5 worm cellular contexts compared by ENCODE assay signal in genomic region chrIII:5769726-5770235, ce11.
TF ChIP-seq lines count a peak whose summit lies in the region.

Gene cutl-23, plus strand, starts transcription at chrIII:5770185.

TF ChIP-seq in whole organism, L1 larva, 84 proteins besides CTCF, POLR2A, EP300 and RAD21 (continues in another document):
- TF ChIP-seq lin-35 (GFP tag; optimal IDR thresholded peaks at IDR 0.05; lab: Kevin White, UChicago) (peak; percentile 12 to 40), C16A3.4 (tag; optimal IDR thresholded peaks at IDR 0.05; lab: Kevin White, UChicago) (no peak), ets-5 (GFP tag; IDR thresholded peaks at IDR 0.05; lab: Robert Waterston, UW) (no peak), nhr-90 (tag; optimal IDR thresholded peaks at IDR 0.05; lab: Kevin White, UChicago; ENCODE audit: poor library complexity) (peak; percentile 35), egl-13 (tag; optimal IDR thresholded peaks at IDR 0.05; lab: Kevin White, UChicago) (no peak), lir-3 (tag; optimal IDR thresholded peaks at IDR 0.05; lab: Kevin White, UChicago; ENCODE audit: poor library complexity) (no peak), isw-1 (GFP tag; IDR thresholded peaks at IDR 0.05; lab: Robert Waterston, UW) (no peak), zip-4 (GFP tag; optimal IDR thresholded peaks at IDR 0.05; lab: Kevin White, UChicago) (no peak), grh-1 (GFP tag; IDR thresholded peaks at IDR 0.05; lab: Robert Waterston, UW) (no peak), nhr-84 (tag; optimal IDR thresholded peaks at IDR 0.05; lab: Kevin White, UChicago) (no peak), rnt-1 (tag; optimal IDR thresholded peaks at IDR 0.05; lab: Kevin White, UChicago) (peak; percentile 32), efl-1 (optimal IDR thresholded peaks at IDR 0.05; lab: Kevin White, UChicago) (peak in 1 of 2 experiments; percentile 12), efl-1 (GFP tag; optimal IDR thresholded peaks at IDR 0.05 in 1 of 2; lab: Kevin White, UChicago) (peak in 1 of 2 experiments; percentile 94), elt-3 (tag; optimal IDR thresholded peaks at IDR 0.05; lab: Kevin White, UChicago) (no peak), swsn-7 (tag; optimal IDR thresholded peaks at IDR 0.05; lab: Kevin White, UChicago) (peak; percentile 8), mep-1 (tag; optimal IDR thresholded peaks at IDR 0.05; lab: Kevin White, UChicago) (no peak), ama-1 (optimal IDR thresholded peaks at IDR 0.05; lab: Kevin White, UChicago) (no peak), nhr-76 (tag; optimal IDR thresholded peaks at IDR 0.05; lab: Kevin White, UChicago) (no peak), pax-3 (tag; optimal IDR thresholded peaks at IDR 0.05; lab: Kevin White, UChicago) (no peak)

TF ChIP-seq in whole organism, L3 larva, 47 proteins besides CTCF, POLR2A, EP300 and RAD21:
- TF ChIP-seq ceh-82 (tag; optimal IDR thresholded peaks at IDR 0.05; lab: Kevin White, UChicago) (no peak), nhr-25 (tag; optimal IDR thresholded peaks at IDR 0.05; lab: Kevin White, UChicago) (peak; percentile 14), nhr-43 (tag; optimal IDR thresholded peaks at IDR 0.05; lab: Kevin White, UChicago; ENCODE audit: poor library complexity, severe bottlenecking) (peak; percentile 22), nfya-1 (tag; optimal IDR thresholded peaks at IDR 0.05; lab: Kevin White, UChicago; ENCODE audit: insufficient read depth) (peak; percentile 14), elt-2 (tag; optimal IDR thresholded peaks at IDR 0.05; lab: Kevin White, UChicago) (peak; percentile 7), lsy-12 (tag; optimal IDR thresholded peaks at IDR 0.05; lab: Kevin White, UChicago) (peak; percentile 28)

TF ChIP-seq in whole organism, early embryonic, 17 proteins besides CTCF, POLR2A, EP300 and RAD21:
- no peak for TF ChIP-seq pes-1 (GFP tag; IDR thresholded peaks at IDR 0.05; lab: Robert Waterston, UW)
- peak; percentile 55 for TF ChIP-seq hmg-4 (GFP tag; optimal IDR thresholded peaks at IDR 0.05; lab: Kevin White, UChicago)
- TF ChIP-seq ceh-13 (GFP tag; optimal IDR thresholded peaks at IDR 0.05; lab: Kevin White, UChicago), result no peak
- peak; percentile 59; the same call in 1 of the 2 replicates for TF ChIP-seq flt-1 (GFP tag; IDR thresholded peaks at IDR 0.05; lab: Robert Waterston, UW)
- peak; percentile 41; the same call in 1 of the 2 replicates for TF ChIP-seq tbx-37 (GFP tag; conservative IDR thresholded peaks at IDR 0.05; lab: Robert Waterston, UW)
- TF ChIP-seq scrt-1 (GFP tag; IDR thresholded peaks at IDR 0.05; lab: Robert Waterston, UW), result peak; percentile 52; the same call in 1 of the 2 replicates
- 0 out of 2 replicates have a peak, but pooled peaks have one; percentile 63 for TF ChIP-seq sea-1 (GFP tag; conservative IDR thresholded peaks at IDR 0.05; lab: Robert Waterston, UW)
- TF ChIP-seq hnd-1 (tag; optimal IDR thresholded peaks at IDR 0.05; lab: Kevin White, UChicago), result peak; percentile 26
- no peak for TF ChIP-seq tra-4 (tag; optimal IDR thresholded peaks at IDR 0.05; lab: Kevin White, UChicago)
- TF ChIP-seq ceh-36 (tag; optimal IDR thresholded peaks at IDR 0.05; lab: Kevin White, UChicago), result peak; percentile 15
- TF ChIP-seq F13C5.2 (tag; optimal IDR thresholded peaks at IDR 0.05; lab: Kevin White, UChicago), result peak; percentile 60

TF ChIP-seq in whole organism, midembryonic, 9 proteins besides CTCF, POLR2A, EP300 and RAD21:
- TF ChIP-seq med-1 (GFP tag; optimal IDR thresholded peaks at IDR 0.05; lab: Kevin White, UChicago; ENCODE audit: insufficient read depth) (no peak), ztf-29 (GFP tag; IDR thresholded peaks at IDR 0.05; lab: Robert Waterston, UW) (0 out of 2 replicates have a peak, but pooled peaks have one; percentile 42), ztf-23 (GFP tag; IDR thresholded peaks at IDR 0.05; lab: Robert Waterston, UW) (peak; percentile 73; the same call in 1 of the 2 replicates), tab-1 (GFP tag; IDR thresholded peaks at IDR 0.05; lab: Robert Waterston, UW) (peak; percentile 80; the same call in 1 of the 2 replicates), cog-1 (tag; optimal IDR thresholded peaks at IDR 0.05; lab: Kevin White, UChicago) (peak; percentile 11), flt-1 (GFP tag; IDR thresholded peaks at IDR 0.05; lab: Robert Waterston, UW) (peak; percentile 76), ref-1 (GFP tag; conservative IDR thresholded peaks at IDR 0.05; lab: Robert Waterston, UW) (no peak)
TF ChIP-seq in whole organism, midembryonic: peak in this region for 5.

TF ChIP-seq in whole organism, young adult, 124 proteins besides CTCF, POLR2A, EP300 and RAD21 (continues in another document):
- peak; percentile 67 for TF ChIP-seq hmg-1.2 (GFP tag; IDR thresholded peaks at IDR 0.05; lab: Robert Waterston, UW)
- TF ChIP-seq nhr-80 (tag; optimal IDR thresholded peaks at IDR 0.05; lab: Kevin White, UChicago), result no peak
- no peak for TF ChIP-seq sptf-2 (GFP tag; optimal IDR thresholded peaks at IDR 0.05; lab: Kevin White, UChicago)
- peak; percentile 94 for TF ChIP-seq him-1 (tag; optimal IDR thresholded peaks at IDR 0.05; lab: Kevin White, UChicago)
- no peak for TF ChIP-seq ztf-6 (GFP tag; IDR thresholded peaks at IDR 0.05; lab: Robert Waterston, UW)
- TF ChIP-seq rcor-1 (GFP tag; IDR thresholded peaks at IDR 0.05; lab: Robert Waterston, UW), result no peak
- TF ChIP-seq madf-3 (GFP tag; IDR thresholded peaks at IDR 0.05; lab: Robert Waterston, UW), result 0 out of 2 replicates have a peak, but pooled peaks have one; percentile 57
- no peak for TF ChIP-seq tbx-9 (tag; optimal IDR thresholded peaks at IDR 0.05; lab: Kevin White, UChicago; ENCODE audit: borderline replicate concordance)
- TF ChIP-seq cebp-2 (GFP tag; IDR thresholded peaks at IDR 0.05; lab: Robert Waterston, UW), result no peak
- no peak for TF ChIP-seq F52B5.7 (tag; optimal IDR thresholded peaks at IDR 0.05; lab: Kevin White, UChicago)
- TF ChIP-seq K12H6.12 (tag; optimal IDR thresholded peaks at IDR 0.05; lab: Kevin White, UChicago), result no peak
- TF ChIP-seq egrh-3 (GFP tag; IDR thresholded peaks at IDR 0.05; lab: Robert Waterston, UW), result peak; percentile 47; the same call in 1 of the 2 replicates
- TF ChIP-seq ets-4 (GFP tag; optimal IDR thresholded peaks at IDR 0.05; lab: Kevin White, UChicago), result no peak
- TF ChIP-seq madf-8 (GFP tag; conservative IDR thresholded peaks at IDR 0.05; lab: Robert Waterston, UW), result no peak
- TF ChIP-seq F57C9.4 (tag; optimal IDR thresholded peaks at IDR 0.05; lab: Kevin White, UChicago), result no peak
- peak; percentile 94 for TF ChIP-seq tbp1 (GFP tag; optimal IDR thresholded peaks at IDR 0.05; lab: Kevin White, UChicago)
- peak; percentile 26 for TF ChIP-seq zim-3 (tag; optimal IDR thresholded peaks at IDR 0.05; lab: Kevin White, UChicago)
- peak; percentile 59 for TF ChIP-seq T07F8.4 (tag; optimal IDR thresholded peaks at IDR 0.05; lab: Kevin White, UChicago)
- TF ChIP-seq nfyb-1 (GFP tag; IDR thresholded peaks at IDR 0.05; lab: Robert Waterston, UW), result peak; percentile 67
- peak; percentile 72 for TF ChIP-seq die-1 (tag; optimal IDR thresholded peaks at IDR 0.05; lab: Kevin White, UChicago)
- TF ChIP-seq F33H1.4 (GFP tag; IDR thresholded peaks at IDR 0.05; lab: Robert Waterston, UW), result peak; percentile 28; the same call in 1 of the 2 replicates
- TF ChIP-seq lsy-27 (tag; optimal IDR thresholded peaks at IDR 0.05; lab: Kevin White, UChicago; ENCODE audit: borderline replicate concordance, insufficient read depth), result no peak
- TF ChIP-seq Y79H2A.3 (GFP tag; conservative IDR thresholded peaks at IDR 0.05; lab: Robert Waterston, UW), result no peak
- no peak for TF ChIP-seq Y53F4B.3 (GFP tag; IDR thresholded peaks at IDR 0.05; lab: Robert Waterston, UW)
- TF ChIP-seq Y56A3A.18 (GFP tag; IDR thresholded peaks at IDR 0.05; lab: Robert Waterston, UW), result 0 out of 2 replicates have a peak, but pooled peaks have one; percentile 28
- TF ChIP-seq F23B12.7 (tag; optimal IDR thresholded peaks at IDR 0.05; lab: Kevin White, UChicago; ENCODE audit: insufficient read depth), result peak; percentile 18
- no peak for TF ChIP-seq Y95B8A.8 (GFP tag; IDR thresholded peaks at IDR 0.05; lab: Robert Waterston, UW)
- no peak for TF ChIP-seq F57A8.1 (GFP tag; optimal IDR thresholded peaks at IDR 0.05; lab: Kevin White, UChicago)
- TF ChIP-seq B0035.1 (tag; optimal IDR thresholded peaks at IDR 0.05; lab: Kevin White, UChicago), result no peak
- no peak for TF ChIP-seq dpl-1 (GFP tag; optimal IDR thresholded peaks at IDR 0.05; lab: Kevin White, UChicago)
- peak; percentile 73 for TF ChIP-seq snpc-1.3 (tag; optimal IDR thresholded peaks at IDR 0.05; lab: Kevin White, UChicago; ENCODE audit: insufficient read depth)
- TF ChIP-seq zfh-2 (GFP tag; conservative IDR thresholded peaks at IDR 0.05; lab: Robert Waterston, UW), result peak; percentile 37; the same call in 1 of the 2 replicates
- TF ChIP-seq madf-10 (tag; optimal IDR thresholded peaks at IDR 0.05; lab: Kevin White, UChicago), result peak; percentile 50
- TF ChIP-seq ztf-26 (tag; optimal IDR thresholded peaks at IDR 0.05; lab: Kevin White, UChicago), result peak; percentile 35
- TF ChIP-seq let-526 (GFP tag; IDR thresholded peaks at IDR 0.05; lab: Robert Waterston, UW), result no peak
- no peak for TF ChIP-seq egl-18 (GFP tag; IDR thresholded peaks at IDR 0.05; lab: Robert Waterston, UW)
- TF ChIP-seq unc-62 (GFP tag; optimal IDR thresholded peaks at IDR 0.05; lab: Kevin White, UChicago), result no peak
- no peak for TF ChIP-seq bed-1 (GFP tag; IDR thresholded peaks at IDR 0.05; lab: Robert Waterston, UW)
- TF ChIP-seq snpc-3.4 (tag; optimal IDR thresholded peaks at IDR 0.05; lab: Kevin White, UChicago), result peak; percentile 66
- 0 out of 2 replicates have a peak, but pooled peaks have one; percentile 27 for TF ChIP-seq madf-6 (GFP tag; IDR thresholded peaks at IDR 0.05; lab: Robert Waterston, UW)
- no peak for TF ChIP-seq C06A6.2 (GFP tag; conservative IDR thresholded peaks at IDR 0.05; lab: Robert Waterston, UW)
- TF ChIP-seq gei-17 (GFP tag; optimal IDR thresholded peaks at IDR 0.05; lab: Kevin White, UChicago), result no peak
- TF ChIP-seq hrde-1 (tag; optimal IDR thresholded peaks at IDR 0.05; lab: Kevin White, UChicago; ENCODE audit: borderline replicate concordance), result peak; percentile 42
- no peak for TF ChIP-seq snpc-1.1 (tag; optimal IDR thresholded peaks at IDR 0.05; lab: Kevin White, UChicago; ENCODE audit: insufficient read depth)
- TF ChIP-seq Y53G8AR.9 (GFP tag; conservative IDR thresholded peaks at IDR 0.05; lab: Robert Waterston, UW), result no peak
- peak; percentile 44; the same call in 1 of the 2 replicates for TF ChIP-seq D2030.7 (GFP tag; IDR thresholded peaks at IDR 0.05; lab: Robert Waterston, UW)
- TF ChIP-seq T26A5.8 (tag; optimal IDR thresholded peaks at IDR 0.05; lab: Kevin White, UChicago), result no peak
- no peak for TF ChIP-seq ztf-22 (GFP tag; optimal IDR thresholded peaks at IDR 0.05; lab: Kevin White, UChicago)
- TF ChIP-seq chd-7 (tag; optimal IDR thresholded peaks at IDR 0.05; lab: Kevin White, UChicago), result no peak

Comparison
In these comparisons a context has a peak if more than half of its experiments do, and no peak if none do; other contexts are left out.
1. Of the 8 proteins assayed by ChIP-seq in both whole organism, young adult and whole organism, L1 larva: peak only in whole organism, young adult: ama-1 and unc-130; only in whole organism, L1 larva: none; in both: nhr-90; in neither: 1; mixed calls (peak in some experiments, not most) for 4.